Worm (Caenorhabditis elegans) whole organism, young adult: ENCODE measurements around the gene F17C11.22.

Source experiments
- F23B12.7 ChIP-seq: sonication (generic microtip); optimal IDR thresholded peaks from 2 replicates; lab custom pipeline; 2017; ENCODE audit warnings: missing genetic modification characterization, mild to moderate bottlenecking, missing compliant biosample characterization, antibody characterized with exemption, moderate library complexity; ENCODE audit not compliant: insufficient read depth
- F52B5.7 ChIP-seq: sonication (generic microtip); optimal IDR thresholded peaks from 2 replicates; lab custom pipeline; 2016; ENCODE audit warnings: mild to moderate bottlenecking, missing genetic modification characterization, missing compliant biosample characterization
- F55B11.4 ChIP-seq: sonication (generic microtip); optimal IDR thresholded peaks from 2 replicates; lab custom pipeline; 2016; ENCODE audit warnings: missing compliant biosample characterization, missing genetic modification characterization, borderline replicate concordance; ENCODE audit not compliant: insufficient read depth
- F57C9.4 ChIP-seq: sonication (generic microtip); optimal IDR thresholded peaks from 2 replicates; lab custom pipeline; 2017; ENCODE audit warnings: mild to moderate bottlenecking, missing genetic modification characterization, missing compliant biosample characterization
- Y53G8AR.9 ChIP-seq: fragments of 200-800 bp; sonication (Bioruptor generic); conservative IDR thresholded peaks from 2 replicates; pipeline ENCODE4 v1.3.6; 2022; ENCODE audit warnings: missing genetic modification reagents, missing genetic modification characterization, missing compliant biosample characterization
- Y95B8A.8 ChIP-seq: fragments of 200-800 bp; sonication (Bioruptor generic); IDR thresholded peaks from 2 replicates; pipeline ENCODE4 v1.3.6; 2022; ENCODE audit warnings: missing genetic modification reagents, missing genetic modification characterization, missing compliant biosample characterization
- attf-3 ChIP-seq: fragments of 200-800 bp; sonication (Bioruptor generic); conservative IDR thresholded peaks from 2 replicates; pipeline ENCODE4 v1.3.6; 2022; ENCODE audit warnings: missing genetic modification reagents, missing genetic modification characterization, missing compliant biosample characterization
- bed-1 ChIP-seq: fragments of 200-800 bp; sonication (Bioruptor generic); IDR thresholded peaks from 2 replicates; pipeline ENCODE4 v1.3.6; 2022; ENCODE audit warnings: missing genetic modification reagents, missing genetic modification characterization, missing compliant biosample characterization
- bed-2 ChIP-seq: fragments of 200-800 bp; sonication (Bioruptor generic); IDR thresholded peaks from 2 replicates; pipeline ENCODE4 v1.3.6; 2022; ENCODE audit warnings: missing genetic modification reagents, missing genetic modification characterization, missing compliant biosample characterization
- die-1 ChIP-seq: sonication (generic microtip); optimal IDR thresholded peaks from 2 replicates; lab custom pipeline; 2016; ENCODE audit warnings: missing genotype, mild to moderate bottlenecking, missing genetic modification characterization, missing compliant biosample characterization
- egl-18 ChIP-seq: fragments of 200-800 bp; sonication (Bioruptor generic); IDR thresholded peaks from 2 replicates; pipeline ENCODE4 v1.3.6; 2022; ENCODE audit warnings: missing genetic modification reagents, missing genetic modification characterization, missing compliant biosample characterization
- fkh-3 ChIP-seq: sonication (generic microtip); optimal IDR thresholded peaks from 2 replicates; lab custom pipeline; 2016; ENCODE audit warnings: mild to moderate bottlenecking, missing genetic modification characterization, missing compliant biosample characterization
- him-1 ChIP-seq: sonication (generic microtip); optimal IDR thresholded peaks from 2 replicates; lab custom pipeline; 2016; ENCODE audit warnings: missing genotype, missing genetic modification reagents, missing genetic modification characterization, missing compliant biosample characterization
- hmg-1.2 ChIP-seq: fragments of 200-800 bp; sonication (Bioruptor generic); IDR thresholded peaks from 2 replicates; pipeline ENCODE4 v1.3.6; 2022; ENCODE audit warnings: missing genetic modification reagents, missing genetic modification characterization, missing compliant biosample characterization
- hrde-1 ChIP-seq: sonication (generic microtip); optimal IDR thresholded peaks from 2 replicates; lab custom pipeline; 2016; ENCODE audit warnings: missing genetic modification characterization, mild to moderate bottlenecking, missing compliant biosample characterization, moderate library complexity, missing genotype, missing genetic modification reagents, borderline replicate concordance
- let-526 ChIP-seq: fragments of 200-800 bp; sonication (Bioruptor generic); IDR thresholded peaks from 2 replicates; pipeline ENCODE4 v1.3.6; 2022; ENCODE audit warnings: missing genetic modification reagents, missing genetic modification characterization, missing compliant biosample characterization
- lin-40 ChIP-seq: sonication (generic microtip); optimal IDR thresholded peaks from 2 replicates; lab custom pipeline; 2016; ENCODE audit warnings: missing genetic modification characterization, mild to moderate bottlenecking, missing compliant biosample characterization, missing genotype, missing genetic modification reagents
- lin-54 ChIP-seq: fragments of 200-800 bp; sonication (Bioruptor generic); optimal IDR thresholded peaks from 2 replicates; lab custom pipeline; 2018; ENCODE audit warnings: mild to moderate bottlenecking, missing genetic modification characterization, missing compliant biosample characterization
- lir-1 ChIP-seq: fragments of 200-800 bp; sonication (Bioruptor generic); conservative IDR thresholded peaks from 2 replicates; pipeline ENCODE4 v1.3.6; 2022; ENCODE audit warnings: missing genetic modification reagents, missing genetic modification characterization, missing compliant biosample characterization
- lsl-1 ChIP-seq: fragments of 200-800 bp; sonication (Bioruptor generic); optimal IDR thresholded peaks from 2 replicates; lab custom pipeline; 2018; ENCODE audit warnings: mild to moderate bottlenecking, missing genetic modification characterization, moderate library complexity, missing compliant biosample characterization
- madf-8 ChIP-seq: fragments of 200-800 bp; sonication (Bioruptor generic); conservative IDR thresholded peaks from 2 replicates; pipeline ENCODE4 v1.3.6; 2022; ENCODE audit warnings: missing genetic modification reagents, missing genetic modification characterization, missing compliant biosample characterization
- mel-28 ChIP-seq: sonication (generic microtip); optimal IDR thresholded peaks from 2 replicates; lab custom pipeline; 2016; ENCODE audit warnings: borderline replicate concordance, mild to moderate bottlenecking, missing genetic modification characterization, missing compliant biosample characterization
- mes-4 ChIP-seq: sonication (generic microtip); optimal IDR thresholded peaks from 2 replicates; lab custom pipeline; 2016; ENCODE audit warnings: missing genotype, missing genetic modification characterization, missing compliant biosample characterization
- nfyb-1 ChIP-seq: fragments of 200-800 bp; sonication (Bioruptor generic); IDR thresholded peaks from 2 replicates; pipeline ENCODE4 v1.3.6; 2022; ENCODE audit warnings: missing genetic modification reagents, missing genetic modification characterization, missing compliant biosample characterization
- nhr-179 ChIP-seq: sonication (generic microtip); optimal IDR thresholded peaks from 2 replicates; lab custom pipeline; 2016; ENCODE audit warnings: mild to moderate bottlenecking, missing genetic modification characterization, missing compliant biosample characterization
- nhr-80 ChIP-seq: sonication (generic microtip); optimal IDR thresholded peaks from 2 replicates; lab custom pipeline; 2016; ENCODE audit warnings: missing genetic modification characterization, missing compliant biosample characterization
- pbrm-1 ChIP-seq: fragments of 200-800 bp; sonication (Bioruptor generic); IDR thresholded peaks from 2 replicates; pipeline ENCODE4 v1.3.6; 2022; ENCODE audit warnings: missing genetic modification reagents, missing genetic modification characterization, missing compliant biosample characterization
- snpc-4 ChIP-seq, 5 experiments: fragments of 150-350 bp in 1 of 5; sonication (generic microtip) in 4 of 5; optimal IDR thresholded peaks; 2 replicates each; lab custom pipeline; 2014 to 2018; ENCODE audit warnings: missing genetic modification characterization in 5 of 5, missing biosample characterization in 3 of 5, antibody characterized with exemption in 2 of 5, mild to moderate bottlenecking in 2 of 5, missing compliant biosample characterization in 2 of 5, missing genotype in 2 of 5, moderate library complexity in 2 of 5, missing genetic modification reagents in 1 of 5
- sptf-2 ChIP-seq: fragments of 200-800 bp; sonication (Bioruptor generic); optimal IDR thresholded peaks from 2 replicates; lab custom pipeline; 2018; ENCODE audit warnings: mild to moderate bottlenecking, missing genetic modification characterization, missing compliant biosample characterization
- tbx-9 ChIP-seq: sonication (generic microtip); optimal IDR thresholded peaks from 2 replicates; lab custom pipeline; 2016; ENCODE audit warnings: borderline replicate concordance, missing genetic modification characterization, inconsistent platforms, missing compliant biosample characterization
- tlf-1 ChIP-seq: fragments of 200-800 bp; sonication (Bioruptor generic); optimal IDR thresholded peaks from 2 replicates; lab custom pipeline; 2018; ENCODE audit warnings: mild to moderate bottlenecking, missing genetic modification characterization, missing compliant biosample characterization
- zfh-2 ChIP-seq: fragments of 200-800 bp; sonication (Bioruptor generic); conservative IDR thresholded peaks from 2 replicates; pipeline ENCODE4 v1.3.6; 2022; ENCODE audit warnings: missing genetic modification reagents, missing genetic modification characterization, missing compliant biosample characterization
- ztf-3 ChIP-seq: fragments of 200-800 bp; sonication (Bioruptor generic); optimal IDR thresholded peaks from 2 replicates; lab custom pipeline; 2018; ENCODE audit warnings: mild to moderate bottlenecking, missing genetic modification characterization, missing compliant biosample characterization
- ztf-6 ChIP-seq: fragments of 200-800 bp; sonication (Bioruptor generic); IDR thresholded peaks from 2 replicates; pipeline ENCODE4 v1.3.6; 2022; ENCODE audit warnings: missing genetic modification reagents, missing genetic modification characterization, missing compliant biosample characterization

F17C11.22 gene

ce11 chrV:10936681-10937080 is 33.3 kb downstream of the F17C11.22 start, which contains the start of gene F17C11.12:
F17C11.12 (minus strand) TSS chrV:10936920.
- TF ChIP-seq hmg-1.2 (GFP tag; lab: Robert Waterston, UW) (no peak), hrde-1 (no peak), fkh-3 (tag; lab: Kevin White, UChicago) (no peak), mes-4 (tag; lab: Kevin White, UChicago) (no peak), nhr-80 (tag; lab: Kevin White, UChicago) (peak; percentile 66), mel-28 (tag; lab: Kevin White, UChicago) (no peak), tbx-9 (tag; lab: Kevin White, UChicago) (no peak)

DNA sequence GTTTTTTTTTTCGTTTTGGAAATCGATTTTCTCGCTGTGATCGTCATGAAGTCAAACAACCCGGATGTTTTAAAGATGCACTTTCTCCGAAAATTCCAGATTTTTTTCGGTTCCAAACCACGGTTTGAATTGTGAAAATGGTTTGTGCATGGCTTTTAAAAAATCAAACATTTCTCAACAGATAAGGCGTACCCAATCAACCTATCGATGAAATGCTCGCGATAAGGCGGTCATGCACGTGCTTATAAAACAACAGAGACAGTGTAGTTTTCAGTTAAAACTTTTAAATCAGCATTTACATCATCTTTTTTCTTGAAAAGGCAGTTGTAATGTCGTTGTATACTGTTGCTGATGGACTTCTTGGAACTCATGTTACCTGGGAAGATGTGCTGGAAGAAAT is 37.6 kb downstream of the F17C11.22 start, which contains the start of gene F58B4.5:
F58B4.5 (plus strand) TSS at position 283 of the 400 bp plus-strand sequence.
- TF ChIP-seq nhr-80 (tag; lab: Kevin White, UChicago) (peak; percentile 92), zfh-2 (GFP tag; lab: Robert Waterston, UW) (no peak)

- TF ChIP-seq madf-8 (GFP tag; lab: Robert Waterston, UW), result no peak
- no peak for TF ChIP-seq ztf-3
- TF ChIP-seq snpc-4 (GFP tag; optimal IDR thresholded peaks at IDR 0.05; lab: Kevin White, UChicago), result no peak
- TF ChIP-seq snpc-4 (tag; optimal IDR thresholded peaks at IDR 0.05; lab: Kevin White, UChicago), result no peak
- TF ChIP-seq egl-18, result no peak
- TF ChIP-seq Y53G8AR.9 (GFP tag; lab: Robert Waterston, UW), result no peak
- TF ChIP-seq tlf-1, result no peak
- no peak for TF ChIP-seq lin-40 (tag; lab: Kevin White, UChicago)
- no peak for TF ChIP-seq bed-1 (GFP tag; lab: Robert Waterston, UW)
- no peak for TF ChIP-seq nhr-179 (tag; lab: Kevin White, UChicago)
- TF ChIP-seq ztf-6 (GFP tag; lab: Robert Waterston, UW), result no peak
- TF ChIP-seq lsl-1 (GFP tag; lab: Kevin White, UChicago), result no peak
- TF ChIP-seq die-1 (tag; lab: Kevin White, UChicago), result no peak
- no peak for TF ChIP-seq lir-1 (GFP tag; lab: Robert Waterston, UW)
- no peak for TF ChIP-seq attf-3
Measured at ce11 chrV:10931189-10931588, 38.8 kb downstream of the F17C11.22 start, which contains the start of gene scvp-1. scvp-1 (minus strand) TSS chrV:10931289.

DNA sequence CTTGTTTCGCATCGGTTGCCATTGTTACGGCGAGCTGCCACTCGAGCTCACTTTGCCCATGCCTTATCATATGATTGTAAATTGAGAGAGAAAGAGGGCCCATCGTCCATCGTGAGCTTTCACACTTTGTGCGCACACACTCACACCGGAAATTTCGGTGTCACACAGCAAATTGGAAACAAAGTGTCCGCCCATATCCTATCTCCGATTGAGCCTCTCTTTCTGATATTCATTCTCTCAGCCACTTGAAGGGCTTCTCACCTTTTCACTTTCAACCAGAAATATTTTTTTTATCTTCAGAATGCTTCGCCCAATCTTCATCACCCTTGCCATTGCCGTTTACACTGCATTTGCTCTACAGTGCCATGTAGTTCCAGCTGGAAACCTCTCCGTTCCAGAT is 40.5 kb downstream of the F17C11.22 start, which contains the start of gene F58B4.3:
F58B4.3 (plus strand) TSS at position 301 of the 400 bp plus-strand sequence.
- TF ChIP-seq F57C9.4 (tag; lab: Kevin White, UChicago) (no peak), nfyb-1 (GFP tag; lab: Robert Waterston, UW) (no peak), F55B11.4 (tag; lab: Kevin White, UChicago) (no peak), F52B5.7 (no peak), Y95B8A.8 (GFP tag; lab: Robert Waterston, UW) (no peak), sptf-2 (GFP tag; lab: Kevin White, UChicago) (no peak)

DNA sequence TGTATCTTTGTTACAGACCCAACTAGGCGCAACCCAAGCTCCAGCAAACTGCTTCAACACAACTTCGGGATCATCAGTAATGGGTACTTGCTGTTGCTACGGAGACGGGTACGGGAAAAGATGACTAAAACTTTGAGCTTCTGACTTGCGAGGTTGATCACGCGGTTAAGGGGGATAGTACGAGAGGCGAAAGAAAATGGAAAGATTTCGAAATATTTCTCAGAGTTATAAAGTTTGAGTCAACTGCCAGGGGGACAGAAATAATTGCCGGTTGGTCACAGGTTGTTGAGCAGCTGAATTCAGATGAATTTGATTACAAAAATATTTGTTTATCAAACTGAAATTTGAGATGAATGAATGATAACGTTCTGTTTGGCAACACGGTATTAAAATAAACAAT is 44.3 kb downstream of the F17C11.22 start:
- TF ChIP-seq bed-2 (GFP tag; lab: Robert Waterston, UW), result no peak
- TF ChIP-seq him-1 (tag; lab: Kevin White, UChicago), result no peak
- TF ChIP-seq pbrm-1, result no peak
- TF ChIP-seq F23B12.7, result no peak
- no peak for TF ChIP-seq lin-54 (GFP tag; lab: Kevin White, UChicago)
- TF ChIP-seq let-526 (GFP tag; lab: Robert Waterston, UW), result no peak
